Fruit fly (Drosophila melanogaster) whole organism, larva: ENCODE data around the gene Rab3-GAP.

Experiments used
- noc ChIP-seq: fragments of 200-800 bp; sonication (Bioruptor generic); optimal IDR thresholded peaks from 3 replicates; lab custom pipeline; 2019; ENCODE audit warnings: missing biosample characterization, mild to moderate bottlenecking, missing genetic modification characterization, moderate library complexity

The Rab3-GAP gene

dm6 chr2L:12011682-12012655, 51.0 kb downstream of the Rab3-GAP start:
- TF ChIP-seq noc (tag; lab: Kevin White, UChicago): peak; percentile 95

- TF ChIP-seq noc (tag; lab: Kevin White, UChicago): peak; percentile 93
Measured at dm6 chr2L:12010877-12011666, 51.9 kb downstream of the Rab3-GAP start.

dm6 chr2L:12010100-12010876, 52.7 kb downstream of the Rab3-GAP start:
- TF ChIP-seq noc (tag; lab: Kevin White, UChicago): peak; percentile 78
